Worm (Caenorhabditis elegans): ENCODE measurements around the gene C11E4.8.

DNA sequence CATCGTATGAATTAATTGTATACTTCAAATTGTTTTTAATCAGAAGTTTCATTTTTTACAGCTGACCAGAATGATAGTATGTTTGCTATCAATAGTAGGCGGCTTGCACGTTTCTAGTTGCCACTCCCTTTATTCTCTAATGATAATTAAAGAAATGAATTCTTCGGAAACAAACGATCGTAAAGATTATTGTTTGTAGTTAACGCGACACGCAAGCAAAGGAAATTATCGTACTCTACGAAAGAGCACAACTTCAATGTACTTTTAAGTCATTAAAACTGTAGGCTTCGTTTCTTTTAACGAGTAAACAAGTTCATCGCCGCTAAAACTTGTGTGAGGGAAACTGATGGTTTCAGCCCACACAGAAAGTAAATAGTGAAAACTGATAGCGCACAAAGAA is 59.2 kb downstream of the C11E4.8 start:
- TF ChIP-seq blmp-1 (tag; optimal IDR thresholded peaks at IDR 0.05) = no peak
- no peak for TF ChIP-seq elt-3 (tag; optimal IDR thresholded peaks at IDR 0.05)
- no peak for TF ChIP-seq alr-1 (tag; optimal IDR thresholded peaks at IDR 0.05; ENCODE audit: borderline replicate concordance)
